Worm (Caenorhabditis elegans) whole organism, L3 larva: ENCODE results near the gene C04E6.7.

Experiments
- R02D3.7 ChIP-seq: fragments of 150-350 bp; optimal IDR thresholded peaks from 2 replicates; lab custom pipeline; 2014; ENCODE audit warnings: missing biosample characterization, missing genetic modification characterization
- ZK546.5 ChIP-seq: sonication (generic microtip); optimal IDR thresholded peaks from 2 replicates; lab custom pipeline; 2017; ENCODE audit warnings: missing biosample characterization, missing genetic modification characterization
- aly-2 ChIP-seq: fragments of 150-350 bp; optimal IDR thresholded peaks from 2 replicates; lab custom pipeline; 2014; ENCODE audit warnings: missing biosample characterization, missing genetic modification characterization
- ama-1 ChIP-seq: fragments of 150-350 bp; optimal IDR thresholded peaks from 2 replicates; lab custom pipeline; 2018
- ceh-16 ChIP-seq: sonication (generic microtip); optimal IDR thresholded peaks from 2 replicates; lab custom pipeline; 2017; ENCODE audit warnings: missing biosample characterization, missing genetic modification characterization
- ceh-28 ChIP-seq: fragments of 150-350 bp; optimal IDR thresholded peaks from 2 replicates; lab custom pipeline; 2014; ENCODE audit warnings: missing biosample characterization, missing genetic modification reagents, missing genetic modification characterization
- ceh-82 ChIP-seq: fragments of 150-350 bp; optimal IDR thresholded peaks from 2 replicates; lab custom pipeline; 2014; ENCODE audit warnings: missing biosample characterization, missing genetic modification characterization
- ceh-9 ChIP-seq: sonication (generic microtip); optimal IDR thresholded peaks from 2 replicates; lab custom pipeline; 2018; ENCODE audit warnings: missing biosample characterization, missing genetic modification characterization
- daf-12 ChIP-seq: fragments of 150-350 bp; optimal IDR thresholded peaks from 2 replicates; lab custom pipeline; 2014; ENCODE audit warnings: missing biosample characterization, missing genetic modification reagents, missing genetic modification characterization
- egl-27 ChIP-seq: sonication (generic microtip); optimal IDR thresholded peaks from 4 replicates; lab custom pipeline; 2017; ENCODE audit warnings: missing biosample characterization, missing genetic modification reagents, missing genetic modification characterization
- egl-5 ChIP-seq: fragments of 150-350 bp; optimal IDR thresholded peaks from 2 replicates; lab custom pipeline; 2017; ENCODE audit warnings: missing biosample characterization, missing genetic modification reagents, missing genetic modification characterization, inconsistent platforms
- elt-1 ChIP-seq: fragments of 150-350 bp; optimal IDR thresholded peaks from 2 replicates; lab custom pipeline; 2014; ENCODE audit warnings: missing biosample characterization, missing genetic modification characterization
- elt-2 ChIP-seq: sonication (generic microtip); optimal IDR thresholded peaks from 2 replicates; lab custom pipeline; 2016; ENCODE audit warnings: missing genetic modification reagents, mild to moderate bottlenecking, missing genetic modification characterization, missing compliant biosample characterization
- elt-3 ChIP-seq, 3 experiments: fragments of 150-350 bp in 1 of 3; sonication (generic microtip) in 2 of 3; optimal IDR thresholded peaks; 2 replicates in 2 of 3; 4 replicates in 1 of 3; lab custom pipeline; 2014 to 2017; ENCODE audit warnings: missing biosample characterization in 3 of 3, missing genetic modification characterization in 3 of 3
- eor-1 ChIP-seq, 2 experiments: fragments of 150-350 bp; optimal IDR thresholded peaks; 2 replicates each; lab custom pipeline; 2014 to 2018; ENCODE audit warnings: missing biosample characterization in 2 of 2, missing genetic modification characterization in 2 of 2
- fkh-10 ChIP-seq: sonication (generic microtip); optimal IDR thresholded peaks from 2 replicates; lab custom pipeline; 2017; ENCODE audit warnings: missing biosample characterization, missing genetic modification reagents, missing genetic modification characterization
- fkh-2 ChIP-seq: fragments of 150-350 bp; optimal IDR thresholded peaks from 2 replicates; lab custom pipeline; 2014; ENCODE audit warnings: missing biosample characterization, missing genetic modification reagents, missing genetic modification characterization
- fos-1 ChIP-seq: fragments of 150-350 bp; optimal IDR thresholded peaks from 2 replicates; lab custom pipeline; 2014; ENCODE audit warnings: missing biosample characterization, missing genetic modification characterization
- hmg-11 ChIP-seq: sonication (generic microtip); optimal IDR thresholded peaks from 2 replicates; lab custom pipeline; 2016; ENCODE audit warnings: missing genetic modification characterization, missing compliant biosample characterization
- jun-1 ChIP-seq: fragments of 150-350 bp; optimal IDR thresholded peaks from 2 replicates; lab custom pipeline; 2014; ENCODE audit warnings: missing biosample characterization, missing genetic modification reagents, missing genetic modification characterization
- lin-15B ChIP-seq: fragments of 150-350 bp; optimal IDR thresholded peaks from 2 replicates; lab custom pipeline; 2014; ENCODE audit warnings: missing biosample characterization, missing genetic modification characterization
- lin-39 ChIP-seq: fragments of 150-350 bp; optimal IDR thresholded peaks from 2 replicates; lab custom pipeline; 2018; ENCODE audit warnings: missing biosample characterization, missing genetic modification reagents, missing genetic modification characterization
- lsy-12 ChIP-seq: sonication (generic microtip); optimal IDR thresholded peaks from 2 replicates; lab custom pipeline; 2016; ENCODE audit warnings: mild to moderate bottlenecking, missing genetic modification characterization, missing compliant biosample characterization
- mdl-1 ChIP-seq: fragments of 150-350 bp; optimal IDR thresholded peaks from 2 replicates; lab custom pipeline; 2014; ENCODE audit warnings: missing biosample characterization, missing genetic modification characterization
- mml-1 ChIP-seq: fragments of 150-350 bp; sonication (generic microtip); optimal IDR thresholded peaks from 3 replicates; lab custom pipeline; 2014; ENCODE audit warnings: missing biosample characterization, missing genetic modification characterization
- nfya-1 ChIP-seq: sonication (generic microtip); optimal IDR thresholded peaks from 2 replicates; lab custom pipeline; 2017; ENCODE audit warnings: missing genetic modification characterization, mild to moderate bottlenecking, missing compliant biosample characterization, antibody characterized with exemption, moderate library complexity; ENCODE audit not compliant: insufficient read depth
- nhr-11 ChIP-seq: fragments of 150-350 bp; optimal IDR thresholded peaks from 2 replicates; lab custom pipeline; 2014; ENCODE audit warnings: missing biosample characterization, missing genetic modification characterization
- nhr-12 ChIP-seq: fragments of 150-350 bp; optimal IDR thresholded peaks from 2 replicates; lab custom pipeline; 2014; ENCODE audit warnings: missing biosample characterization, missing genetic modification characterization
- nhr-23 ChIP-seq: fragments of 150-350 bp; optimal IDR thresholded peaks from 2 replicates; lab custom pipeline; 2014; ENCODE audit warnings: missing biosample characterization, missing genetic modification reagents, missing genetic modification characterization
- nhr-237 ChIP-seq: fragments of 150-350 bp; optimal IDR thresholded peaks from 2 replicates; lab custom pipeline; 2014; ENCODE audit warnings: missing biosample characterization, missing genetic modification characterization
- nhr-25 ChIP-seq: sonication (generic microtip); optimal IDR thresholded peaks from 2 replicates; lab custom pipeline; 2017; ENCODE audit warnings: missing biosample characterization, missing genetic modification characterization
- nhr-28 ChIP-seq: fragments of 150-350 bp; optimal IDR thresholded peaks from 2 replicates; lab custom pipeline; 2014; ENCODE audit warnings: missing biosample characterization, missing genetic modification characterization
- nhr-43 ChIP-seq: sonication (generic microtip); optimal IDR thresholded peaks from 2 replicates; lab custom pipeline; 2016; ENCODE audit warnings: mild to moderate bottlenecking, missing genetic modification characterization, missing compliant biosample characterization; ENCODE audit not compliant: poor library complexity, severe bottlenecking
- nhr-67 ChIP-seq: fragments of 150-350 bp; optimal IDR thresholded peaks from 2 replicates; lab custom pipeline; 2014; ENCODE audit warnings: missing biosample characterization, missing genetic modification characterization
- nhr-76 ChIP-seq: fragments of 150-350 bp; sonication (generic microtip); optimal IDR thresholded peaks from 5 replicates; lab custom pipeline; 2014; ENCODE audit warnings: missing biosample characterization, missing genetic modification characterization
- nhr-77 ChIP-seq: fragments of 150-350 bp; optimal IDR thresholded peaks from 2 replicates; lab custom pipeline; 2014; ENCODE audit warnings: missing biosample characterization, missing genetic modification characterization
- pha-4 ChIP-seq: fragments of 150-350 bp; optimal IDR thresholded peaks from 2 replicates; lab custom pipeline; 2014; ENCODE audit warnings: missing biosample characterization, missing genetic modification reagents, missing genetic modification characterization
- pqm-1 ChIP-seq: fragments of 150-350 bp; optimal IDR thresholded peaks from 2 replicates; lab custom pipeline; 2017; ENCODE audit warnings: missing biosample characterization, missing genetic modification characterization, inconsistent platforms
- sea-2 ChIP-seq: fragments of 150-350 bp; sonication (generic microtip); optimal IDR thresholded peaks from 4 replicates; lab custom pipeline; 2014; ENCODE audit warnings: missing biosample characterization, missing genetic modification reagents, missing genetic modification characterization
- skn-1 ChIP-seq: fragments of 150-350 bp; optimal IDR thresholded peaks from 2 replicates; lab custom pipeline; 2014; ENCODE audit warnings: missing biosample characterization, missing genetic modification characterization
- snpc-4 ChIP-seq: fragments of 150-350 bp; optimal IDR thresholded peaks from 2 replicates; lab custom pipeline; 2014; ENCODE audit warnings: missing biosample characterization, missing genetic modification characterization
- tbx-2 ChIP-seq: sonication (generic microtip); optimal IDR thresholded peaks from 2 replicates; lab custom pipeline; 2016; ENCODE audit warnings: mild to moderate bottlenecking, missing genetic modification characterization, missing compliant biosample characterization
- unc-39 ChIP-seq: sonication (generic microtip); optimal IDR thresholded peaks from 4 replicates; lab custom pipeline; 2017; ENCODE audit warnings: missing biosample characterization, missing genetic modification characterization
- unc-62 ChIP-seq: fragments of 150-350 bp; sonication (generic microtip); optimal IDR thresholded peaks from 4 replicates; lab custom pipeline; 2014; ENCODE audit warnings: missing biosample characterization, missing genetic modification reagents, missing genetic modification characterization
- zag-1 ChIP-seq: fragments of 150-350 bp; optimal IDR thresholded peaks from 2 replicates; lab custom pipeline; 2014; ENCODE audit warnings: missing biosample characterization, missing genetic modification characterization
- ztf-11 ChIP-seq: fragments of 150-350 bp; optimal IDR thresholded peaks from 2 replicates; lab custom pipeline; 2014; ENCODE audit warnings: missing biosample characterization, missing genetic modification characterization
- ztf-4 ChIP-seq: fragments of 150-350 bp; optimal IDR thresholded peaks from 2 replicates; lab custom pipeline; 2014; ENCODE audit warnings: missing biosample characterization, missing genetic modification characterization

Gene C04E6.7

DNA sequence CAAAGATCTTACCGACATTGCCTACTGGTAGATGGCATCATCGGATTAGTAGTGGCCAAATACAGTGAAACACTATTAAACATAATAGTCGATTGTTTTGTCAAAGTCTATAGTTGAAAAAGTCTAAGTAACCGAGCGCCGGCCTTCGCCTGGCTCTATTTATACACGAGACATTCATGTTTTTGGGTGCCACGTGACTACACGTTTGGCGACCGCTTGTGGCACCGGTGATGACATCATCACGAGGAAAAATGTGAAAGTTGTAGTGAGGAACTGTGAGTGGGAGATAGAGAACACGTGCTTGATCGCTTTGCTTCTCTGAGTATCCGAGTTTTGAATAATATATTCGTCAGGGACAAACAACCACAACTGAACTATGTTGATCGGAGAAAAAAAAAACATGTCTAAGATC is 48.8 kb upstream of the C04E6.7 start (continued):
- no peak for TF ChIP-seq aly-2 (tag; lab: Kevin White, UChicago)
- no peak for TF ChIP-seq lsy-12 (tag; lab: Kevin White, UChicago)
- TF ChIP-seq ama-1 (lab: Kevin White, UChicago): peak; percentile 63
- TF ChIP-seq nhr-43: peak; percentile 93
- peak; percentile 82 for TF ChIP-seq nhr-23 (tag; lab: Kevin White, UChicago)

- peak; percentile 14 for TF ChIP-seq nhr-25 (tag; lab: Kevin White, UChicago)
- TF ChIP-seq nhr-23 (tag; lab: Kevin White, UChicago): peak; percentile 11
- peak; percentile 13 for TF ChIP-seq lsy-12 (tag; lab: Kevin White, UChicago)
- TF ChIP-seq snpc-4 (tag; lab: Kevin White, UChicago): peak; percentile 19
- no peak for TF ChIP-seq ceh-16 (tag; lab: Kevin White, UChicago)
These were observed 48.0 kb upstream of the C04E6.7 start for ce11 chrV:5845162-5845561.

DNA sequence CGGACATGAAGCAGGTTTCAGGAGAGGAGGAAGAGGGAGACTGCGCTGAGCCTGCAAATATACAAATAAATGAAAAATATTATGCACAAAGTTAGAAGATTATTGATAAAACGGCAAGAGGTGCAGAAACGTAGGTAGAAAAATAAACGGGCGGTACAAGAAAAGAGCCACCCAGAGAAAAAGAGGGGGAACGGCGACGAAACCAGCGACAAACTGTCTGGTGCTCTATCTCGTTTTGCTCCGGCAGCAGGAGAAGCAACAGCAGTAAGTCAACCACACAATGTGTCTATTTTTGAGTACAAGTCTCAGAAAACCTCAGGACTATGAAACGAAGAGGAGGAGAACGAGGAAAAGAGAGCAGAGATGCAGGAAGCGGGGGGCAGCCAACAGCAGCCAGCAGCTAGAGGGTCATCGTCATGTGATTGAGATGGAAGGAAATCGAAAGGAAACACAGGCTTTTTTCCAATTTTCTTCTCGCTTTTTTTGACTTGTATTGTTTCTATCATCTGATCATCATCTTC is 47.4 kb upstream of the C04E6.7 start, which contains the start of gene F26F12.3:
F26F12.3 (minus strand) TSS at position 51 of the 521 bp plus-strand sequence.
- TF ChIP-seq hmg-11 (tag; lab: Kevin White, UChicago): peak; percentile 74
- no peak for TF ChIP-seq fos-1 (tag; lab: Kevin White, UChicago)
- peak; percentile 47 for TF ChIP-seq nhr-11 (tag; lab: Kevin White, UChicago)
- TF ChIP-seq elt-2 (tag; lab: Kevin White, UChicago): peak; percentile 88
- peak; percentile 10 for TF ChIP-seq snpc-4 (tag; lab: Kevin White, UChicago)
- no peak for TF ChIP-seq nhr-237 (tag; lab: Kevin White, UChicago)
- TF ChIP-seq ceh-16 (tag; lab: Kevin White, UChicago): no peak
- TF ChIP-seq ztf-4 (tag; lab: Kevin White, UChicago): no peak
- TF ChIP-seq nhr-25 (tag; lab: Kevin White, UChicago): no peak
- peak; percentile 82 for TF ChIP-seq lin-39 (tag; lab: Kevin White, UChicago)
- TF ChIP-seq jun-1 (tag; lab: Kevin White, UChicago): peak; percentile 3
- no peak for TF ChIP-seq nhr-76 (tag; lab: Kevin White, UChicago)
- peak; percentile 77 for TF ChIP-seq pqm-1 (tag; lab: Kevin White, UChicago)
- no peak for TF ChIP-seq elt-3 (tag; optimal IDR thresholded peaks at IDR 0.05; lab: Kevin White, UChicago)
- no peak for TF ChIP-seq eor-1 (tag; optimal IDR thresholded peaks at IDR 0.05; lab: Kevin White, UChicago)
- no peak for TF ChIP-seq R02D3.7 (tag; lab: Kevin White, UChicago)
- no peak for TF ChIP-seq ceh-82
- no peak for TF ChIP-seq fkh-2 (tag; lab: Kevin White, UChicago)
- TF ChIP-seq mml-1: no peak
- peak; percentile 66 for TF ChIP-seq fkh-10
- no peak for TF ChIP-seq nhr-12 (tag; lab: Kevin White, UChicago)
- peak; percentile 25 for TF ChIP-seq ama-1 (lab: Kevin White, UChicago)
- peak; percentile 30 for TF ChIP-seq lsy-12 (tag; lab: Kevin White, UChicago)
- peak; percentile 77 for TF ChIP-seq nfya-1 (tag; lab: Kevin White, UChicago)
- no peak for TF ChIP-seq nhr-67
- no peak for TF ChIP-seq aly-2 (tag; lab: Kevin White, UChicago)
- no peak for TF ChIP-seq egl-27 (tag; lab: Kevin White, UChicago)
- peak; percentile 89 for TF ChIP-seq pha-4 (tag; lab: Kevin White, UChicago)
- no peak for TF ChIP-seq nhr-23 (tag; lab: Kevin White, UChicago)
- no peak for TF ChIP-seq nhr-43
- peak; percentile 19 for TF ChIP-seq skn-1 (tag; lab: Kevin White, UChicago)
- TF ChIP-seq elt-1 (tag; lab: Kevin White, UChicago): no peak
- TF ChIP-seq mdl-1 (tag; lab: Kevin White, UChicago): no peak
- TF ChIP-seq sea-2 (GFP tag; lab: Kevin White, UChicago): no peak
- TF ChIP-seq ceh-28 (tag; lab: Kevin White, UChicago): no peak
- no peak for TF ChIP-seq daf-12
- TF ChIP-seq ztf-11 (tag; lab: Kevin White, UChicago): no peak
- TF ChIP-seq ZK546.5 (tag; lab: Kevin White, UChicago): no peak
- peak; percentile 8 for TF ChIP-seq lin-15B
- TF ChIP-seq unc-39 (tag; lab: Kevin White, UChicago): no peak
- TF ChIP-seq unc-62: no peak
- peak; percentile 47 for TF ChIP-seq tbx-2
- TF ChIP-seq egl-5: peak; percentile 55
- no peak for TF ChIP-seq nhr-77 (tag; lab: Kevin White, UChicago)
- TF ChIP-seq nhr-28 (tag; lab: Kevin White, UChicago): no peak
- TF ChIP-seq ceh-9 (tag; lab: Kevin White, UChicago): no peak
- no peak for TF ChIP-seq zag-1 (tag; lab: Kevin White, UChicago)
